Worm (Caenorhabditis elegans) whole organism, L1 larva: Measurements from ENCODE around the gene srx-125.

Experiments used
- nhr-12 ChIP-seq: sonication (generic microtip); optimal IDR thresholded peaks from 2 replicates; lab custom pipeline; 2017; ENCODE audit warnings: missing biosample characterization, missing genetic modification characterization
- nhr-28 ChIP-seq: fragments of 150-350 bp; optimal IDR thresholded peaks from 2 replicates; lab custom pipeline; 2014; ENCODE audit warnings: missing biosample characterization, missing genetic modification characterization
- snu-23 ChIP-seq: sonication (generic microtip); optimal IDR thresholded peaks from 2 replicates; lab custom pipeline; 2016; ENCODE audit warnings: missing genetic modification characterization, missing compliant biosample characterization

DNA sequence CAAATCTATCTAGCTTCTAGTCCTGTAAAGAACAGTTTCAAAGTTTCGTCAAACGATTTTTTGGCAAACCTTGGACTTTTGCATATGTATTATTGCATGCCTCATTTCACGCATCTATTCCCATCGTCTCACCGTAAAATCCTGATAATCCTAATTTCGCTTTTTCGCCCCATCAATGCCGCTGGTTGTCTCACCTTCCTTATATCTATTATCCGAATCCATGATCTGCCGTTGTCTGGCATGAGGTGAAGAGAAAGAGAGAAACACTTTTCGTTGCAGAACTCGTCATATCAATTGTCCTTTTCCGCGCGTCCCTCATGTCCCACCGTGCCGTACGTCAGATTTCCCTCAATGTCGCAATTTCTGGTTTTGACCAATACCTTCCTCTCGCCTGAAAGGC, 47.5 kb downstream of the srx-125 start, which contains the start of gene cut-2:
- TF ChIP-seq snu-23 (no peak), nhr-12 (tag; lab: Kevin White, UChicago) (no peak), nhr-28 (tag; lab: Kevin White, UChicago) (no peak)
